Worm (Caenorhabditis elegans) whole organism, late embryonic: ENCODE data around the gene F11G11.5.

Source experiments
- eyg-1 ChIP-seq: sonication (generic microtip); optimal IDR thresholded peaks from 2 replicates; lab custom pipeline; 2016; ENCODE audit warnings: missing genotype, missing genetic modification characterization, missing compliant biosample characterization
- rnt-1 ChIP-seq: sonication (generic microtip); optimal IDR thresholded peaks from 2 replicates; lab custom pipeline; 2016; ENCODE audit warnings: missing genetic modification characterization, missing compliant biosample characterization

DNA sequence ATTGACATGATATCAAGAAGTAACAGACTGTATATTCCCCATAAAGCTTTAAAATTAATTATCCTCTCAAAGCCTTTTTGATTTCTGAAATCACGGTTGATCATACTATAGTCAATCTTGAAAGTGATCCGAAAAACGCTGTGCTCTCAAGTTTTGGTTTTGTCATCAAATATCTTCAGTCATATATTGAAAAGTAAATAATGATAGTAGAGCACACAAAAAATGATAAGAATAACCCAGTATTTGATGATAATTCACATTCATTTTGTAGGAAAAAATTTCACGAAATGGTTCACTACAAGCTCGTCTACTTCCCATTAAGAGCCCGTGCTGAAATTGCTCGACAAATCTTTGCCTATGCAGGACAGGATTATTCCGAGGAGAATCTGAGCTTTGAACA lies 21.9 kb downstream of the F11G11.5 start, which contains the start of gene gst-6:
- TF ChIP-seq eyg-1 (tag; lab: Kevin White, UChicago) (no peak), rnt-1 (no peak)
